Worm (Caenorhabditis elegans): ENCODE measurements around the gene T20D4.10.
A peak's percentile ranks its signal among the peaks of the same experiment; 100 is the strongest.

The T20D4.10 gene

ce11 chrV:3426076-3426475 lies 26.0 kb downstream of the T20D4.10 start, which contains the start of gene srab-22:
Gene srab-22, plus strand, starts transcription at chrV:3426376.
- TF ChIP-seq scrt-1 (GFP tag; IDR thresholded peaks at IDR 0.05) (no peak), F13C5.2 (tag; optimal IDR thresholded peaks at IDR 0.05) (no peak), ama-1 (optimal IDR thresholded peaks at IDR 0.05) (no peak), pes-1 (GFP tag; IDR thresholded peaks at IDR 0.05) (no peak), flt-1 (GFP tag; IDR thresholded peaks at IDR 0.05) (no peak), B0310.2 (tag; optimal IDR thresholded peaks at IDR 0.05) (no peak), aly-1 (tag; optimal IDR thresholded peaks at IDR 0.05) (no peak)

- TF ChIP-seq tbx-11 (GFP tag; IDR thresholded peaks at IDR 0.05): no peak
- TF ChIP-seq tbx-37 (GFP tag; conservative IDR thresholded peaks at IDR 0.05): no peak
- TF ChIP-seq hnd-1 (tag; optimal IDR thresholded peaks at IDR 0.05): no peak
- no peak for TF ChIP-seq sea-1 (GFP tag; conservative IDR thresholded peaks at IDR 0.05)
- no peak for TF ChIP-seq B0310.2 (tag; optimal IDR thresholded peaks at IDR 0.05)
- TF ChIP-seq tra-4 (tag; optimal IDR thresholded peaks at IDR 0.05): no peak
- TF ChIP-seq ets-7 (tag; optimal IDR thresholded peaks at IDR 0.05): no peak
- TF ChIP-seq hmbx-1 (tag; optimal IDR thresholded peaks at IDR 0.05): no peak
- no peak for TF ChIP-seq ceh-36 (tag; optimal IDR thresholded peaks at IDR 0.05)
- TF ChIP-seq hmg-4 (GFP tag; optimal IDR thresholded peaks at IDR 0.05): no peak
- TF ChIP-seq scrt-1 (GFP tag; IDR thresholded peaks at IDR 0.05): no peak
- no peak for TF ChIP-seq aly-1 (tag; optimal IDR thresholded peaks at IDR 0.05)
- TF ChIP-seq flt-1 (GFP tag; IDR thresholded peaks at IDR 0.05): no peak
- no peak for TF ChIP-seq F13C5.2 (tag; optimal IDR thresholded peaks at IDR 0.05)
Measured at ce11 chrV:3428697-3429096, 28.6 kb downstream of the T20D4.10 start, which contains the start of gene srab-20. Gene srab-20, plus strand, starts transcription at chrV:3428997.

DNA sequence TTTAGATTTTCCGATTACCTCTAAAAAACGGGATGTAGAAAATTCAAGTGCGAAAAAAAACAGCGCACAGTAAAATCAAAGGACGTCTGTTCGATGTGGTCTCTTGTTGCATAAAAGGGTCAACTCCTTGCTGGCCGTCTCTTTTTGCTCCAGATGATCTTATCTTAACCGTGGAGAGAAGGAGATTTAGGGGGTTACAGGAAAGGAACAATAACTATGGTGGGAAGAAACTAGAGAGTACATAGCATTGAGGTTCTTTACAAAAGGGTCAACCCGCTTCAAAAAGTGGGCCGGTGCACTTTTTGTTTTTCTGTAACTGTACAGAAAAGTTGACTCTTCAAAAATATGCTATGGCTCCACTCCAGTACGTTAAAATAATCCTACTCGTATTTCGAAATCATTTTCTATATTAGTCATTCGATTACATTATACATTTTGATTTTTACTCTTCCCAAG lies 31.5 kb downstream of the T20D4.10 start, which contains the start of the genes T20D4.19 and srj-9:
T20D4.19 (minus strand) TSS at position 101 of the 456 bp plus-strand sequence.
srj-9 (plus strand) TSS at position 406 of the 456 bp plus-strand sequence.
- TF ChIP-seq B0310.2 (tag; optimal IDR thresholded peaks at IDR 0.05) (no peak), ama-1 (optimal IDR thresholded peaks at IDR 0.05) (no peak), tra-4 (tag; optimal IDR thresholded peaks at IDR 0.05) (no peak)

ce11 chrV:3442609-3443008 lies 42.6 kb downstream of the T20D4.10 start:
- TF ChIP-seq sea-1 (GFP tag; conservative IDR thresholded peaks at IDR 0.05): no peak
- no peak for TF ChIP-seq flt-1 (GFP tag; IDR thresholded peaks at IDR 0.05)
- no peak for TF ChIP-seq ceh-13 (GFP tag; optimal IDR thresholded peaks at IDR 0.05)

DNA sequence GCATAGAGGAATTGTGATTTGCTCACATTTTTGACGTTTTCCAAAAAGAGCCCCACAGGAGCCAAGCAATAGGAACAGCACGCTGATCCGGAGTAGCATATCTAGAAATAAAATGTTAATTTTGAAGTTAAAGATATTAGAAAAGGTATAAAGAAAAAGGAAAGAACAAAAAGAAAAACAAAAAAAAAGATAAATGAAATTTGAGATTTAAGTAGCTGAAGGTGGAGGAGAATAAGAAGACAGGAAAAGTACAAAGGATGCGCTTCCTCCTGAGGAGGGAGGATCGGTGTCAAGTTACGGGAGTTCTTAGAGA lies 44.7 kb downstream of the T20D4.10 start, which contains the start of gene cfz-2:
cfz-2 (minus strand) TSS at position 101 of the 313 bp plus-strand sequence.
- TF ChIP-seq tra-4 (tag; optimal IDR thresholded peaks at IDR 0.05): no peak
- TF ChIP-seq B0310.2 (tag; optimal IDR thresholded peaks at IDR 0.05): no peak
- TF ChIP-seq tbx-37 (GFP tag; conservative IDR thresholded peaks at IDR 0.05): no peak
- no peak for TF ChIP-seq sea-1 (GFP tag; conservative IDR thresholded peaks at IDR 0.05)
- no peak for TF ChIP-seq hmg-4 (GFP tag; optimal IDR thresholded peaks at IDR 0.05)
- TF ChIP-seq hnd-1 (tag; optimal IDR thresholded peaks at IDR 0.05): no peak
- TF ChIP-seq pes-1 (GFP tag; IDR thresholded peaks at IDR 0.05): no peak
- no peak for TF ChIP-seq hmbx-1 (tag; optimal IDR thresholded peaks at IDR 0.05)

ce11 chrV:3445090-3445832 lies 45.2 kb downstream of the T20D4.10 start:
- TF ChIP-seq hmg-4 (GFP tag; optimal IDR thresholded peaks at IDR 0.05) (peak; percentile 21), B0310.2 (tag; optimal IDR thresholded peaks at IDR 0.05) (no peak), ceh-36 (tag; optimal IDR thresholded peaks at IDR 0.05) (no peak)

DNA sequence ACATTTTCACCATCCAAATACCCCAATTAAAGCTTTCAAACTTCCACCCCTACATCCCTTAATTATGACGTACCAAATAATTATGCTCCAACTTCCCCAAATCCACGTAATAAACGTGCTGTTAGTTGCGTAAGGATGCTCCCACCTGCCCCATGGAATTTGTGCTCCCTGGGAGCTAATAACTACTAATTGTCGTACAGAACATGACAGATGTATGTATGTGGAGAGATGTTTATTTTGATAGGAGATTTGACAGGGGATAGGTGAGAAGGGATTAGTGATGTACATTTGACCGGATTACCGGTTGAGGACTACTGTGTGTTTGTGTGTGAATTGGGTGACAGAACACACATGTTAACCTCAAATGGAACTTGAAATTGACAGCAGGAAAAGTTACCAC lies 49.8 kb downstream of the T20D4.10 start:
- TF ChIP-seq flt-1 (GFP tag; IDR thresholded peaks at IDR 0.05): no peak
- peak; percentile 70 for TF ChIP-seq ceh-36 (tag; optimal IDR thresholded peaks at IDR 0.05)

DNA sequence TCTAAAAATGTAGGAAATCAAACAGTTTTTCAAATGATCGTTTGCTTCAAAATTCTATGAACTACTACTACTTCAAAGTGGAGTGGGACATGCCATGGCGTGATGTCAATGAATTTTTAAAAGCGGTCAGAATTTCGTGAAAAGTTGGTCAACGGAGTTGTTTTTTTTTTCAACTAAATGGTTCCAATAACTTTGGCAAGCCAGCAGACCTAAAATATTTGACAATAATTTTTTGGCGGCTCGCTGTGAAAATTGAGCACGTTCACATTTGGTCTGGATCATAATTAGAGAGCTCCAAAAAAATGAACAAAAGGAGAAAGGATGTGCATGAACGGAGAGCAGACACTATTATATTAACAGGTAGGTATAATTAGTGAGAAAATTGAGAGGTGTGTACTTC lies 50.3 kb downstream of the T20D4.10 start:
- TF ChIP-seq tbx-37 (GFP tag; conservative IDR thresholded peaks at IDR 0.05) (no peak), ama-1 (optimal IDR thresholded peaks at IDR 0.05) (no peak), sea-1 (GFP tag; conservative IDR thresholded peaks at IDR 0.05) (no peak), hmg-4 (GFP tag; optimal IDR thresholded peaks at IDR 0.05) (no peak), hmbx-1 (tag; optimal IDR thresholded peaks at IDR 0.05) (no peak)
